Fruit fly (Drosophila melanogaster): Measurements from ENCODE around the gene Ice2.
A peak's percentile ranks its signal among the peaks of the same experiment; 100 is the strongest.

- TF ChIP-seq CG6163 (GFP tag; IDR thresholded peaks at IDR 0.05) (no peak; the same call in 2 of the 3 replicates), CG6276 (GFP tag; optimal IDR thresholded peaks at IDR 0.05) (no peak), CG3919 (GFP tag; optimal IDR thresholded peaks at IDR 0.05) (peak; percentile 48), CG10631 (GFP tag; optimal IDR thresholded peaks at IDR 0.05) (peak; percentile 53), net (GFP tag; optimal IDR thresholded peaks at IDR 0.05) (no peak), CG11902 (GFP tag; optimal IDR thresholded peaks at IDR 0.05) (no peak), CG8319 (GFP tag; optimal IDR thresholded peaks at IDR 0.05) (no peak)
These were observed 19.0 kb upstream of the Ice2 start, which contains the start of gene Rab11 for dm6 chr3R:21111046-21111480.
